Fruit fly (Drosophila melanogaster): Measurements from ENCODE around the gene CG3306.

DNA sequence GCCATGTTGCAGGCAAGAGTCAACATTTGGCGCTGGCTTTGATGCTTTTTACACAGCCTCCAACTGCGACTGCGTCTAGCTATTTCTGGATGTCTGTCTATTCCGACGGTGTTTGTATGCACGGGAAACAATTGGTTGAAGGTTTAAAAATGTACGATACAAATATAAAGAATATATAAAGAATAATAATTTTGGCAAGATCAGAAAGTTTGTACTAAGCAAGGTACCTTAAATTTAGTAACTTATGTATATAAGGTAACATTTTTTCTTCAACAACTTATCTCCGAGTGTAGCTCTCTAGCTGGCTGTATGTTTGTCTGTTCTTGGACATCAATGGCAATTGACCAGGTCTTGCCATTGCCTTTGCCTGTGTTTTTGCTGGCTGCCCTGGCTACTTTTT lies 34.5 kb upstream of the CG3306 start:
- TF ChIP-seq CG7045 (GFP tag; optimal IDR thresholded peaks at IDR 0.05) (no peak), cnc (optimal IDR thresholded peaks at IDR 0.05) (no peak), Mnt (GFP tag; optimal IDR thresholded peaks at IDR 0.05) (no peak), CG11617 (GFP tag; optimal IDR thresholded peaks at IDR 0.05) (no peak), bab1 (GFP tag; optimal IDR thresholded peaks at IDR 0.05) (no peak), CG33017 (tag; optimal IDR thresholded peaks at IDR 0.05) (no peak), Crg-1 (GFP tag; optimal IDR thresholded peaks at IDR 0.05) (no peak), CG1620 (GFP tag; optimal IDR thresholded peaks at IDR 0.05) (no peak), CG14711 (tag; optimal IDR thresholded peaks at IDR 0.05) (no peak), cic (GFP tag; optimal IDR thresholded peaks at IDR 0.05) (no peak), CG5204 (GFP tag; optimal IDR thresholded peaks at IDR 0.05) (no peak), CG12768 (GFP tag; optimal IDR thresholded peaks at IDR 0.05) (no peak)

Measured in whole organism, adult.